Worm (Caenorhabditis elegans) whole organism, midembryonic: ENCODE measurements around the gene C06A8.8.

Source experiments
- T22C8.4 ChIP-seq: fragments of 200-800 bp; sonication (Bioruptor generic); IDR thresholded peaks from 2 replicates; pipeline ENCODE4 v1.3.6; 2022; ENCODE audit warnings: missing genetic modification characterization, missing compliant biosample characterization
- cog-1 ChIP-seq: sonication (generic microtip); optimal IDR thresholded peaks from 2 replicates; lab custom pipeline; 2016; ENCODE audit warnings: missing genetic modification characterization, missing compliant biosample characterization
- flt-1 ChIP-seq: fragments of 200-800 bp; sonication (Bioruptor generic); IDR thresholded peaks from 2 replicates; pipeline ENCODE4 v1.3.6; 2022; ENCODE audit warnings: missing genetic modification characterization, missing compliant biosample characterization
- klf-2 ChIP-seq: fragments of 200-800 bp; sonication (Bioruptor generic); conservative IDR thresholded peaks from 2 replicates; pipeline ENCODE4 v1.3.6; 2022; ENCODE audit warnings: missing genetic modification reagents, missing genetic modification characterization, missing compliant biosample characterization
- med-1 ChIP-seq: sonication (generic microtip); optimal IDR thresholded peaks from 2 replicates; lab custom pipeline; 2017; ENCODE audit warnings: missing genetic modification characterization, mild to moderate bottlenecking, missing compliant biosample characterization, antibody characterized with exemption, missing genetic modification reagents; ENCODE audit not compliant: insufficient read depth
- ref-1 ChIP-seq: fragments of 200-800 bp; sonication (Bioruptor generic); conservative IDR thresholded peaks from 2 replicates; pipeline ENCODE4 v1.3.6; 2022; ENCODE audit warnings: missing genetic modification reagents, missing genetic modification characterization, missing compliant biosample characterization
- tab-1 ChIP-seq: fragments of 200-800 bp; sonication (Bioruptor generic); IDR thresholded peaks from 2 replicates; pipeline ENCODE4 v1.3.6; 2022; ENCODE audit warnings: missing genetic modification characterization, missing compliant biosample characterization
- ztf-23 ChIP-seq: fragments of 200-800 bp; sonication (Bioruptor generic); IDR thresholded peaks from 2 replicates; pipeline ENCODE4 v1.3.6; 2022; ENCODE audit warnings: missing genetic modification reagents, missing genetic modification characterization, missing compliant biosample characterization
- ztf-29 ChIP-seq: fragments of 200-800 bp; sonication (Bioruptor generic); IDR thresholded peaks from 2 replicates; pipeline ENCODE4 v1.3.6; 2022; ENCODE audit warnings: missing genetic modification reagents, missing genetic modification characterization, missing compliant biosample characterization

Gene C06A8.8

DNA sequence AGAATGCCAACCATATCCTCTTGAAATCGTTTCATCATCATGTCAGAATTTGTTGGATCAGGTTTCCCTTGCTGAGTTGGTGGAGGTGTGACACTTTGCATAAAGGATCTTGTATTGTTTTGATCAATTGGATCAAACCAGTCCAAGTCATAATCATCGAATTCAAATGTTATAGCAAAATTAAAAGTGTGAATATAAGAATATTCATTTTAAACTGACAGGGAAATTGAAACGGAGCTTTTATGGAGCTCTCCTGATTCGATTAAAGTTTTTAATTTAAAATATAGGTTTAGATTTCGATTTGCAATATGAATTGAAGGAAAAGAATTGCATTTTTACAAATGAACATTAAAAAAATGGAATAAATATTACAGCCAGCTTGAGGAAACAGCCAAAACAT, 8.2 kb downstream of the C06A8.8 start, which contains the start of gene B0228.9:
TSS of gene B0228.9 (minus strand) at position 101 of the 400 bp plus-strand sequence.
- TF ChIP-seq tab-1 (GFP tag; lab: Robert Waterston, UW) (no peak), cog-1 (tag; lab: Kevin White, UChicago) (no peak), ref-1 (GFP tag; lab: Robert Waterston, UW) (no peak), ztf-29 (GFP tag; lab: Robert Waterston, UW) (no peak), ztf-23 (GFP tag; lab: Robert Waterston, UW) (no peak), flt-1 (GFP tag; lab: Robert Waterston, UW) (no peak), klf-2 (GFP tag; lab: Robert Waterston, UW) (no peak), T22C8.4 (GFP tag; lab: Robert Waterston, UW) (no peak), med-1 (GFP tag; lab: Kevin White, UChicago) (no peak)

DNA sequence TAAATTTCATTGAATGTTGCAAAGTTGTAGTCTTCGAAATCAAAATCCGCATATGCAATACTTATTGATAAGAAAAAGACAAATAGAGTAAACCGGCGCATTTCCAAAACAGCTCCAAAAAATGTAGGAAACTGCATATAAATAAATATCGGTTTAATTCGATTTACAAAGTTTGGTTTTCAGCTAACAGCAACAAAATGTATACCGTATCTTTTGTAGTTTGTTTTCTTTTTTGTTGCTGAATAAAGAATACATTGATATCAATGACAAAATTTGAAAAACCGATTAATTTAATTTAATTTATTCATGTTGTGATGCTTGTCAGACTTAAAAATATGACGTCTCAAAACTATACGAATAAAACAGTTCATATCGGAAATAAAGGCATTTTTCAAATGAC, 10.4 kb downstream of the C06A8.8 start, which contains the start of gene B0228.8:
TSS of gene B0228.8 (minus strand) at position 101 of the 400 bp plus-strand sequence.
- TF ChIP-seq ztf-23 (GFP tag; lab: Robert Waterston, UW) (no peak), flt-1 (GFP tag; lab: Robert Waterston, UW) (no peak), T22C8.4 (GFP tag; lab: Robert Waterston, UW) (no peak), tab-1 (GFP tag; lab: Robert Waterston, UW) (no peak), cog-1 (tag; lab: Kevin White, UChicago) (no peak), ztf-29 (GFP tag; lab: Robert Waterston, UW) (no peak), med-1 (GFP tag; lab: Kevin White, UChicago) (no peak), klf-2 (GFP tag; lab: Robert Waterston, UW) (no peak), ref-1 (GFP tag; lab: Robert Waterston, UW) (no peak)

DNA sequence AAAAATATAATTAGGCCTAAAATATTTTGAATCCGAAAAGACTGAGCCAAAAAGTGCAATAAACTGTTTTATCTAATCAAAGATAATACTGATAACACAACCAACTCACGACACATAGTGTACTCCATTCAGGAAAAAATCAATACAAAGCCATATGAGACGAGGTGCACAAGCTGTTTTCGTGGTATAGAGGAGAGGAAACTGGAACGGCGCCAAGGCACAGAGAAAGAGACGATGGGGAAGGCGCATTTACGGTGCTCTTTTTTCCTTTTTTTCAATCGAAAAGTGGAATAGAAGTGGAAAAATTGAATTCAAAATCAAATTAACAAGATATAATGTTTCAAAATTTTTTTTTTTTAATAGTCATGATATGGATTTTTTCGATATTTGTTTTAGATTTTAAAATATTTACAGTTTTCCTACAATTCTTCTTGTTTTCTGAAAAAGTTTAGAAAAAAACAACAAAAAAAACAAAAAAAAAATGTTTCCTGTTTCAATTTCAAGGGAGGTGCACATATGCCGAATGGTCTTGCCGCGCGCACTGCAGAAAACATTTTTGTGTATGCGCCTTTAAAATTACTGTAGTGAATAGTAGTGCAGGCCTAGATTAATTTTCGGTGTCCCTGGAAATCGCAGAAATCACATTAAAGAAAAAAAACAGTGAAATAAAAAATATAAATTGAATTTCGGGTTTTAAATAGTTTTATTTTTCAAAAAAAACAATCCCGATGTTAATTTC, 13.3 kb downstream of the C06A8.8 start, which contains the start of gene B0228.7:
TSS of gene B0228.7 (minus strand) at position 627 of the 739 bp plus-strand sequence.
- no peak for TF ChIP-seq ztf-23 (GFP tag; lab: Robert Waterston, UW)
- no peak for TF ChIP-seq flt-1 (GFP tag; lab: Robert Waterston, UW)
- TF ChIP-seq cog-1 (tag; lab: Kevin White, UChicago) = no peak
- TF ChIP-seq klf-2 (GFP tag; lab: Robert Waterston, UW) = no peak
- no peak for TF ChIP-seq ztf-29 (GFP tag; lab: Robert Waterston, UW)
- no peak for TF ChIP-seq T22C8.4 (GFP tag; lab: Robert Waterston, UW)
- TF ChIP-seq tab-1 (GFP tag; lab: Robert Waterston, UW) = no peak
- no peak for TF ChIP-seq ref-1 (GFP tag; lab: Robert Waterston, UW)
- no peak for TF ChIP-seq med-1 (GFP tag; lab: Kevin White, UChicago)

DNA sequence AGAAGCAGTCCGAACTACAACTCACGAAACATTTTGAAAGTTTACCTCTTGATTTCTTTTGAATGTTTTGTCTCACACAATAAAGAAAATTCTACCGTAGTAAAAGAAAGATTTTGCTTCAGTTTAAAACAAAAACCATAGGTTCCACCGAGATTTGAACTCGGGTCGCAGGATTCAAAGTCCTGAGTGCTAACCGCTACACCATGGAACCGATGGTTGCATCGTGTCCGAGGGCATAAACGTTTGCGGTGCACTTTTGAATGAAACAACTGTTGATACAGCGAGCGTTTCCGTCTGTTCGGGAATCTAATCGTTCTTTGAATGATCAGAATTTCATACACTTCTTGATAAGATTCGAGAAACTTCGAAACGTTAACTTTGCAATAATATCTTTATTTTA, 15.0 kb downstream of the C06A8.8 start:
- TF ChIP-seq T22C8.4 (GFP tag; lab: Robert Waterston, UW) = peak; percentile 27; the same call in 1 of the 2 replicates
- TF ChIP-seq ztf-23 (GFP tag; lab: Robert Waterston, UW) = 0 out of 2 replicates have a peak, but pooled peaks have one; percentile 64
- TF ChIP-seq ztf-29 (GFP tag; lab: Robert Waterston, UW) = no peak
- TF ChIP-seq flt-1 (GFP tag; lab: Robert Waterston, UW) = peak; percentile 80
- peak; percentile 47; the same call in 1 of the 2 replicates for TF ChIP-seq ref-1 (GFP tag; lab: Robert Waterston, UW)

DNA sequence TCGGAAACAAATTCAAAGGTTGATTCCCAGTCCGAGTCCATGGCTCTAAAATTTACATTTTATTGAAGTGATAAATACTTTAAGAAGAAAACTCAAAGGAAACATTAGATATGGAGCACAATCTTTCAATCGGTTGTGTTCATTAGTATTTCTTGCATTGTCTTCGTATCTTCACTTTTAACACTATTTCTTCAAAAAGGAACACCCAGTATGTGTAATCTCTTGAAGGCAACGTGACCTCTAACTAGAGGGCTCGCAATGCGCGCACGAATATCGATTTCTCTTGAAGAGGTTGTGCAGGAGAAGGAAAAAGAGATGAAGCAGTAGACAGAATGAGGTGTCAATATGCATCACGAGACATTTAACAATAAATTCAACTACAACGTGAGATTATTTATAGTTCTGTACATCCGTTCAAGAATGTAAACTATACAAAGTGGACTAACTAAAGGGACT, 16.7 kb downstream of the C06A8.8 start, which contains the start of the genes B0228.6 and B0228.1:
TSS of gene B0228.6 (minus strand) at position 51 of the 456 bp plus-strand sequence.
TSS of gene B0228.1 (plus strand) at position 228 of the 456 bp plus-strand sequence.
- TF ChIP-seq cog-1 (tag; lab: Kevin White, UChicago) = no peak
- no peak for TF ChIP-seq ref-1 (GFP tag; lab: Robert Waterston, UW)
- TF ChIP-seq ztf-23 (GFP tag; lab: Robert Waterston, UW) = no peak
- no peak for TF ChIP-seq tab-1 (GFP tag; lab: Robert Waterston, UW)
- TF ChIP-seq ztf-29 (GFP tag; lab: Robert Waterston, UW) = no peak
- TF ChIP-seq flt-1 (GFP tag; lab: Robert Waterston, UW) = no peak
- peak; percentile 78 for TF ChIP-seq T22C8.4 (GFP tag; lab: Robert Waterston, UW)
- no peak for TF ChIP-seq med-1 (GFP tag; lab: Kevin White, UChicago)
- TF ChIP-seq klf-2 (GFP tag; lab: Robert Waterston, UW) = no peak

DNA sequence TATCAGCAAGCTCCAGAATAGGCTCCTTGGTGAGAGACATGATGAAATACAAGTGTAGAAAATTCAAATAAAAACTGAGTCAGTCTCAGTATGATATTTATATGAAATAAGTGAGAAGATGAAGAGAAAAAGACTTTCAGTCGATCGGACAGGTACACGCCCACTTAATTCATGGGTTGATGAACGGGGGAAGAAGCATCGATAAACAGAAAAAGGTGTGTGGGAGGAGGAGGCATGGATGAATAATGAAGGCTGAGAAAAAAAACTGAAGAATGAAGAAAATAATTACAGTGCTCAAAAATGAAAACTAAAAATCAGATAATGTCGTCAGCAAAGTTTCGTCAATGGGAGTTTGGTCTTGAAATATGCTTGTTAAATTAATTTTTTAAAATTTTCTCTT, 18.3 kb downstream of the C06A8.8 start, which contains the start of gene trx-1:
TSS of gene trx-1 (minus strand) at position 101 of the 400 bp plus-strand sequence.
- no peak for TF ChIP-seq T22C8.4 (GFP tag; lab: Robert Waterston, UW)
- no peak for TF ChIP-seq klf-2 (GFP tag; lab: Robert Waterston, UW)
- TF ChIP-seq ref-1 (GFP tag; lab: Robert Waterston, UW) = no peak
- TF ChIP-seq flt-1 (GFP tag; lab: Robert Waterston, UW) = no peak
- no peak for TF ChIP-seq med-1 (GFP tag; lab: Kevin White, UChicago)
- no peak for TF ChIP-seq cog-1 (tag; lab: Kevin White, UChicago)
- no peak for TF ChIP-seq ztf-29 (GFP tag; lab: Robert Waterston, UW)
- TF ChIP-seq tab-1 (GFP tag; lab: Robert Waterston, UW) = no peak
- TF ChIP-seq ztf-23 (GFP tag; lab: Robert Waterston, UW) = no peak

DNA sequence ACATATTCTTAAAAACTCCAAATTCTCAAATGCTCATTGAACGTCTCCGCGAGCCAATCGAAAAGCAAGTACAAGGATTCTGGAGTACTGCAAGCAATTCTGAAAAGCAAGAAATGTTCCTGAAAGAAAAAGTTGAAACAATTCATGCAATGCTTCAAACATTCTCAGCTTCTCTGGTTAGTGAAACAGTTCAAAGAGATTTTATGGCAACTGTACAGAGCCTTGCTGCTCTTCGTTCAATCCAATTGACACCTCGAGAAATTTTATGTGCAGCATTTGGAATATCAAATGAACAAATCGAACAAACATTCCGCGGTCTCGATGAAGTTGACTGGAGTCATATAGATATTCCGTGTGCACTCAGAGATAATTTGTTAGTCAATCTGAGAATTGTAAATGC, 35.1 kb downstream of the C06A8.8 start:
- TF ChIP-seq ztf-23 (GFP tag; lab: Robert Waterston, UW) (no peak), tab-1 (GFP tag; lab: Robert Waterston, UW) (no peak), klf-2 (GFP tag; lab: Robert Waterston, UW) (no peak), cog-1 (tag; lab: Kevin White, UChicago) (no peak), ztf-29 (GFP tag; lab: Robert Waterston, UW) (no peak), T22C8.4 (GFP tag; lab: Robert Waterston, UW) (no peak), ref-1 (GFP tag; lab: Robert Waterston, UW) (no peak), med-1 (GFP tag; lab: Kevin White, UChicago) (no peak), flt-1 (GFP tag; lab: Robert Waterston, UW) (no peak)

DNA sequence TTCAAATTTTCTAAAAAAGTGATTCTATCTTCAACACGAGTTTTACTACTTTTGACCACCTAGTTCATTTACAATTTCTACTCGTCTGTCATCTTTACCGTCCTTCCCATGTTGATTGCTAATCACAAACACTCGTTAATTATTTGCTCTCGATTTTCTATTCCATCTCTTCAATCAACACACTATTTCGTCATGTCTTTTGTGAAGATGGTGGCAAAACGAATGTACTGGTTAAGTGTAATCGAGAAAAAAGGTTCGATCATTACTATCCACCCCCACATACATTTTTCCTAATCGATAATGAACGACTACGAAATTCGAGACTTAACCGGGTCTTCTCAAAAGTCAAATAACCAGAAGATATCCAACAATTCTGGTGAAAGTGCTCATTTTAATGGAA, 47.2 kb downstream of the C06A8.8 start, which contains the start of gene cpna-2:
TSS of gene cpna-2 (plus strand) at position 301 of the 400 bp plus-strand sequence.
- TF ChIP-seq T22C8.4 (GFP tag; lab: Robert Waterston, UW) (no peak), klf-2 (GFP tag; lab: Robert Waterston, UW) (no peak), tab-1 (GFP tag; lab: Robert Waterston, UW) (no peak), flt-1 (GFP tag; lab: Robert Waterston, UW) (no peak), ztf-29 (GFP tag; lab: Robert Waterston, UW) (no peak), cog-1 (tag; lab: Kevin White, UChicago) (no peak), ztf-23 (GFP tag; lab: Robert Waterston, UW) (no peak), med-1 (GFP tag; lab: Kevin White, UChicago) (no peak), ref-1 (GFP tag; lab: Robert Waterston, UW) (no peak)
